Fruit fly (Drosophila melanogaster) whole organism, embryonic: ENCODE results near the gene CG6403.
A peak's percentile ranks its signal among the peaks of the same experiment; 100 is the strongest.

ENCODE experiments used
- Abd-B ChIP-seq: fragments of 200-800 bp; sonication (Bioruptor generic); optimal IDR thresholded peaks from 2 replicates; lab custom pipeline; 2018; ENCODE audit warnings: missing biosample characterization, mild to moderate bottlenecking, missing genetic modification characterization, moderate library complexity
- Aef1 ChIP-seq: fragments of 200-800 bp; sonication (Bioruptor generic); IDR thresholded peaks from 3 replicates; pipeline ENCODE4 v1.3.6; 2022; ENCODE audit warnings: missing biosample characterization, missing genetic modification characterization
- Bgb ChIP-seq: fragments of 200-800 bp; sonication (Bioruptor generic); IDR thresholded peaks from 2 replicates; pipeline ENCODE4 v1.3.6; 2022; ENCODE audit warnings: missing biosample characterization, missing genetic modification characterization; ENCODE audit not compliant: partially characterized antibody
- CG11695 ChIP-seq: fragments of 200-800 bp; sonication (Bioruptor generic); IDR thresholded peaks from 3 replicates; pipeline ENCODE4 v1.3.6; 2022; ENCODE audit warnings: missing biosample characterization, missing genetic modification characterization
- CG13424 ChIP-seq: fragments of 200-800 bp; sonication (Bioruptor generic); optimal IDR thresholded peaks from 2 replicates; lab custom pipeline; 2019; ENCODE audit warnings: missing biosample characterization, mild to moderate bottlenecking, missing genetic modification characterization, moderate library complexity
- CG17802 ChIP-seq: fragments of 200-800 bp; sonication (Bioruptor generic); optimal IDR thresholded peaks from 2 replicates; lab custom pipeline; 2018; ENCODE audit warnings: missing biosample characterization, mild to moderate bottlenecking, missing genetic modification characterization, moderate library complexity
- CG18262 ChIP-seq: fragments of 200-800 bp; optimal IDR thresholded peaks from 3 replicates; lab custom pipeline; 2019; ENCODE audit warnings: missing biosample characterization, mild to moderate bottlenecking, missing genetic modification characterization, moderate library complexity
- CG2712 ChIP-seq: fragments of 200-800 bp; optimal IDR thresholded peaks from 3 replicates; lab custom pipeline; 2019; ENCODE audit warnings: missing biosample characterization, mild to moderate bottlenecking, missing genetic modification characterization, moderate library complexity
- CG3065 ChIP-seq: fragments of 200-800 bp; sonication (Bioruptor generic); optimal IDR thresholded peaks from 2 replicates; lab custom pipeline; 2016; ENCODE audit warnings: missing biosample characterization, missing genetic modification characterization
- CG31441 ChIP-seq: fragments of 200-800 bp; sonication (Bioruptor generic); IDR thresholded peaks from 2 replicates; pipeline ENCODE4 v1.3.6; 2022; ENCODE audit warnings: missing biosample characterization, missing genetic modification characterization
- CG34422 ChIP-seq: fragments of 200-800 bp; sonication (Bioruptor generic); IDR thresholded peaks from 3 replicates; pipeline ENCODE4 v1.3.6; 2022; ENCODE audit warnings: missing biosample characterization, missing genetic modification characterization
- CG3995 ChIP-seq: fragments of 200-800 bp; sonication (Bioruptor generic); optimal IDR thresholded peaks from 3 replicates; lab custom pipeline; 2016; ENCODE audit warnings: missing biosample characterization, missing genetic modification characterization
- CG4617 ChIP-seq: fragments of 200-800 bp; sonication (Bioruptor generic); optimal IDR thresholded peaks from 3 replicates; lab custom pipeline; 2016; ENCODE audit warnings: missing biosample characterization, missing genetic modification characterization, borderline replicate concordance
- CG5180 ChIP-seq: fragments of 200-800 bp; sonication (Bioruptor generic); optimal IDR thresholded peaks from 3 replicates; lab custom pipeline; 2017; ENCODE audit warnings: missing biosample characterization, missing genetic modification characterization, mild to moderate bottlenecking, moderate library complexity, missing genetic modification reagents
- CG6272 ChIP-seq: fragments of 200-800 bp; sonication (Bioruptor generic); IDR thresholded peaks from 2 replicates; pipeline ENCODE4 v1.3.6; 2022; ENCODE audit warnings: missing biosample characterization, missing genetic modification characterization
- CG7745 ChIP-seq: fragments of 200-800 bp; sonication (Bioruptor generic); optimal IDR thresholded peaks from 2 replicates; lab custom pipeline; 2018; ENCODE audit warnings: missing biosample characterization, mild to moderate bottlenecking, missing genetic modification characterization, moderate library complexity
- CG7963 ChIP-seq: fragments of 200-800 bp; sonication (Bioruptor generic); IDR thresholded peaks from 3 replicates; pipeline ENCODE4 v1.3.6; 2022; ENCODE audit warnings: missing biosample characterization, missing genetic modification characterization; ENCODE audit not compliant: partially characterized antibody
- Dbx ChIP-seq: fragments of 200-800 bp; sonication (Bioruptor generic); IDR thresholded peaks from 3 replicates; pipeline ENCODE4 v1.3.6; 2022; ENCODE audit warnings: missing biosample characterization, missing genetic modification characterization
- Dll ChIP-seq: fragments of 200-800 bp; sonication (Bioruptor generic); IDR thresholded peaks from 4 replicates; pipeline ENCODE4 v1.3.6; 2022; ENCODE audit warnings: missing biosample characterization, missing genetic modification characterization; ENCODE audit not compliant: partially characterized antibody
- ERR ChIP-seq: fragments of 200-800 bp; sonication (Bioruptor generic); optimal IDR thresholded peaks from 2 replicates; lab custom pipeline; 2016; ENCODE audit warnings: missing biosample characterization, missing genetic modification characterization
- Elba2 ChIP-seq: fragments of 200-800 bp; sonication (Bioruptor generic); optimal IDR thresholded peaks from 3 replicates; lab custom pipeline; 2016; ENCODE audit warnings: missing biosample characterization, missing genetic modification characterization
- MBD-R2 ChIP-seq: fragments of 200-800 bp; sonication (Bioruptor generic); IDR thresholded peaks from 2 replicates; pipeline ENCODE4 v1.3.6; 2022; ENCODE audit warnings: missing biosample characterization, missing genetic modification characterization
- MESR4 ChIP-seq: fragments of 200-800 bp; sonication (Bioruptor generic); optimal IDR thresholded peaks from 2 replicates; lab custom pipeline; 2018; ENCODE audit warnings: missing biosample characterization, mild to moderate bottlenecking, missing genetic modification characterization, moderate library complexity
- Med ChIP-seq: fragments of 200-800 bp; sonication (Bioruptor generic); peaks from one replicate; lab custom pipeline; 2016; ENCODE audit warnings: missing biosample characterization, missing genetic modification characterization, mild to moderate bottlenecking, inconsistent platforms, moderate library complexity
- Meics ChIP-seq: fragments of 200-800 bp; sonication (Bioruptor generic); optimal IDR thresholded peaks from 2 replicates; lab custom pipeline; 2017; ENCODE audit warnings: missing biosample characterization, mild to moderate bottlenecking, missing genetic modification characterization
- Opbp ChIP-seq: fragments of 200-800 bp; sonication (Bioruptor generic); IDR thresholded peaks from 3 replicates; pipeline ENCODE4 v1.3.6; 2022; ENCODE audit warnings: missing biosample characterization, missing genetic modification characterization; ENCODE audit not compliant: partially characterized antibody
- Ptx1 ChIP-seq: fragments of 200-800 bp; sonication (Bioruptor generic); IDR thresholded peaks from 2 replicates; pipeline ENCODE4 v1.3.6; 2022; ENCODE audit warnings: missing biosample characterization, missing genetic modification characterization
- Rfx ChIP-seq: fragments of 200-800 bp; sonication (Bioruptor generic); IDR thresholded peaks from 2 replicates; pipeline ENCODE4 v1.3.6; 2022; ENCODE audit warnings: missing biosample characterization, missing genetic modification characterization
- Sin3A ChIP-seq: fragments of >200 bp; optimal IDR thresholded peaks from 2 replicates; lab custom pipeline; 2018
- Sry-δ ChIP-seq: fragments of 200-800 bp; sonication (Bioruptor generic); optimal IDR thresholded peaks from 2 replicates; lab custom pipeline; 2016; ENCODE audit warnings: missing biosample characterization, missing genetic modification characterization
- Trl ChIP-seq, 3 experiments: fragments of >200 bp in 2 of 3; fragments of 200-800 bp in 1 of 3; sonication (Bioruptor generic) in 1 of 3; optimal IDR thresholded peaks; 2 replicates in 1 of 3; 3 replicates in 2 of 3; lab custom pipeline; 2016 to 2017; ENCODE audit warnings: missing biosample characterization in 1 of 3, missing genetic modification characterization in 1 of 3
- amos ChIP-seq: fragments of 200-800 bp; sonication (Bioruptor generic); IDR thresholded peaks from 2 replicates; pipeline ENCODE4 v1.3.6; 2022; ENCODE audit warnings: missing biosample characterization, missing genetic modification characterization; ENCODE audit not compliant: partially characterized antibody
- gfzf ChIP-seq: fragments of 200-800 bp; sonication (Bioruptor generic); optimal IDR thresholded peaks from 2 replicates; lab custom pipeline; 2016; ENCODE audit warnings: missing biosample characterization, mild to moderate bottlenecking, missing genetic modification characterization, moderate library complexity
- hkb ChIP-seq, 2 experiments: fragments of 200-800 bp in 1 of 2; fragments of >200 bp in 1 of 2; sonication (Bioruptor generic) in 1 of 2; IDR thresholded peaks in 1 of 2; optimal IDR thresholded peaks in 1 of 2; 2 replicates each; pipeline versions ENCODE4 v1.3.6 to Lab custom; 2017 to 2022; ENCODE audit warnings: missing biosample characterization in 1 of 2, missing genetic modification characterization in 1 of 2
- nmo ChIP-seq: fragments of 200-800 bp; sonication (Bioruptor generic); optimal IDR thresholded peaks from 2 replicates; lab custom pipeline; 2018; ENCODE audit warnings: missing biosample characterization, mild to moderate bottlenecking, missing genetic modification characterization, moderate library complexity
- pho ChIP-seq: fragments of 200-800 bp; sonication (Bioruptor generic); optimal IDR thresholded peaks from 2 replicates; lab custom pipeline; 2016; ENCODE audit warnings: missing biosample characterization, missing genetic modification characterization
- pzg ChIP-seq: fragments of 200-800 bp; sonication (Bioruptor generic); optimal IDR thresholded peaks from 3 replicates; lab custom pipeline; 2018; ENCODE audit warnings: missing biosample characterization, mild to moderate bottlenecking, missing genetic modification characterization, moderate library complexity
- slp2 ChIP-seq: fragments of 200-800 bp; sonication (Bioruptor generic); optimal IDR thresholded peaks from 2 replicates; lab custom pipeline; 2016; ENCODE audit warnings: missing biosample characterization, missing genetic modification characterization
- sob ChIP-seq: fragments of 200-800 bp; sonication (Bioruptor generic); IDR thresholded peaks from 2 replicates; pipeline ENCODE4 v1.3.6; 2022; ENCODE audit warnings: missing biosample characterization, missing genetic modification characterization
- yki ChIP-seq: fragments of >200 bp; optimal IDR thresholded peaks from 3 replicates; lab custom pipeline; 2018

Gene CG6403

DNA sequence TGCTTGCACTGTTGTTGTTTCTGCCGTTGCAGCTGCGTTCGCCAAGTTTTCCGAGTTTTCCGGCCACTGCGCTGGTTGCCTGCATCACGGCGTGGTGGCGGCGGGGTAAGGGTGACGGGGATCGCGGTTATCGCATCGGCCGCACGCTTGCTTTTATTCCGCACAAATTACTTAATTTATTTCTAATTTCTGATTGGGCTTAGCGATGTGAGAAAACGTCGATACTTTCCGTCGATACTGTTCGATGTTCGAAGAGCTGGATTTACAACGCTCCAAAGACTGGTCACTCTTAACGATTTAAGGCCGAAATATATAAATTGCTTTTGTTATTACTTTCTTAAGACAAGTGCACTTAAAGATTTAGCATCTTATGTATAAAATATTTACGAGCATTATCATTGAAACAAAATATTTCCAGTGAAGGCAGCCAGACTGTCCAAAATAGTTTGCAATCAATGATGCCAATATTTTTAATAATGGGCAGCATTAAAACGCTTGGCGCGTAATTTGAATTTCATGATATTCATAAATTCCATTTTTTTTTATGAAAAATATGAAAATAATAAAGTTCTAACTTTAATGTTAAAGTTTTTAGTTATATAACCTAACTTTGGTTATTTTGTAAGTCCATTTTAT, 11.0 kb downstream of the CG6403 start, which contains the start of gene CG6420 (continued):
- TF ChIP-seq Dbx (GFP tag; lab: Robert Waterston, UW) (0 out of 3 replicates have a peak, but pooled peaks have one; percentile 10), Sin3A (lab: Kevin White, UChicago) (peak; percentile 58), CG31441 (GFP tag; lab: Robert Waterston, UW) (0 out of 2 replicates have a peak, but pooled peaks have one; percentile 16), CG2712 (peak; percentile 41), Rfx (GFP tag; lab: Robert Waterston, UW) (peak; percentile 31; the same call in 1 of the 2 replicates), CG7963 (GFP tag; lab: Robert Waterston, UW) (peak; percentile 66; the same call in 2 of the 3 replicates), Trl (optimal IDR thresholded peaks at IDR 0.05; lab: Kevin White, UChicago) (peak in 1 of 2 experiments; percentile 28), Trl (GFP tag; optimal IDR thresholded peaks at IDR 0.05; lab: Kevin White, UChicago) (no peak), Elba2 (GFP tag; lab: Kevin White, UChicago) (peak; percentile 84), Sry-δ (GFP tag; lab: Kevin White, UChicago) (peak; percentile 89), hkb (optimal IDR thresholded peaks at IDR 0.05; lab: Kevin White, UChicago) (peak; percentile 83), hkb (GFP tag; IDR thresholded peaks at IDR 0.05; lab: Robert Waterston, UW) (no peak), Med (GFP tag; lab: Kevin White, UChicago) (peak; percentile 87), Ptx1 (GFP tag; lab: Robert Waterston, UW) (no peak), Dll (GFP tag; lab: Robert Waterston, UW) (peak; percentile 90), Opbp (peak; percentile 87), amos (GFP tag; lab: Robert Waterston, UW) (peak; percentile 93), CG11695 (GFP tag; lab: Robert Waterston, UW) (no peak), Bgb (GFP tag; lab: Robert Waterston, UW) (peak; percentile 92), CG7745 (tag; lab: Kevin White, UChicago) (peak; percentile 49), Abd-B (peak; percentile 37), CG5180 (GFP tag; lab: Kevin White, UChicago) (no peak), nmo (GFP tag; lab: Kevin White, UChicago) (peak; percentile 73)
- TF ChIP-seq, all 482 proteins: peak for 75

DNA sequence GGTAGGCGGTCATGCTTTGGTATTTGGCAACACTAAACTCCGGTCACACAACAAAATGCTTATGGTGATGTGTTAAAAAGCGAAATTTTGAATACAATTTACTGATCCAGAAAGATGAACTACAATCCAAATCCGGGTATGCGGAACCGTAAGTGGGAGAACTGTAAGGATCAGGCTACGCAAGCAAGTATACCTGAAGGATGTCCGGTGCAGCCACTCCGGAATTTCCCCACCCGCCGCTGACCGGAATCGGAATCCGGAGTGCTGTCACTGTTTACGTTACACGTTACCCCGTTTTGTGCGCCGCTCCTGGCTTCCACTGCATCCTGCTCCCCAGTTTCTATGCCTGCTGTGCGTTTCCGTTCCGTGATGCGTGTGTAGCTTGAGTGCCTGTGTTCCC, 18.2 kb downstream of the CG6403 start, which contains the start of gene Yif1:
Gene Yif1 (plus strand): TSS at position 8 of the 400 bp plus-strand sequence.
- TF ChIP-seq Sin3A (lab: Kevin White, UChicago) (no peak), pho (GFP tag; lab: Kevin White, UChicago) (no peak), CG3065 (GFP tag; lab: Kevin White, UChicago) (no peak), slp2 (GFP tag; lab: Kevin White, UChicago) (no peak), MBD-R2 (GFP tag; lab: Robert Waterston, UW) (peak; percentile 16; the same call in 1 of the 2 replicates), Meics (no peak), yki (lab: Kevin White, UChicago) (no peak), CG34422 (GFP tag; lab: Robert Waterston, UW) (peak; percentile 27; the same call in 1 of the 3 replicates), sob (GFP tag; lab: Robert Waterston, UW) (no peak), CG3995 (GFP tag; lab: Kevin White, UChicago) (peak; percentile 50), CG18262 (tag; lab: Kevin White, UChicago) (no peak), MESR4 (GFP tag; lab: Kevin White, UChicago) (peak; percentile 70), Aef1 (GFP tag; lab: Robert Waterston, UW) (no peak), CG17802 (tag; lab: Kevin White, UChicago) (no peak), Dll (GFP tag; lab: Robert Waterston, UW) (0 out of 4 replicates have a peak, but pooled peaks have one; percentile 30), CG4617 (GFP tag; lab: Kevin White, UChicago) (peak; percentile 47), CG13424 (no peak), Rfx (GFP tag; lab: Robert Waterston, UW) (peak; percentile 6; the same call in 1 of the 2 replicates), CG6272 (no peak), pzg (GFP tag; lab: Kevin White, UChicago) (peak; percentile 2), ERR (GFP tag; lab: Kevin White, UChicago) (no peak), gfzf (GFP tag; lab: Kevin White, UChicago) (peak; percentile 53)
- TF ChIP-seq, all 482 proteins: peak for 9
